Worm (Caenorhabditis elegans): ENCODE measurements around the gene acbp-6.

acbp-6 gene

DNA sequence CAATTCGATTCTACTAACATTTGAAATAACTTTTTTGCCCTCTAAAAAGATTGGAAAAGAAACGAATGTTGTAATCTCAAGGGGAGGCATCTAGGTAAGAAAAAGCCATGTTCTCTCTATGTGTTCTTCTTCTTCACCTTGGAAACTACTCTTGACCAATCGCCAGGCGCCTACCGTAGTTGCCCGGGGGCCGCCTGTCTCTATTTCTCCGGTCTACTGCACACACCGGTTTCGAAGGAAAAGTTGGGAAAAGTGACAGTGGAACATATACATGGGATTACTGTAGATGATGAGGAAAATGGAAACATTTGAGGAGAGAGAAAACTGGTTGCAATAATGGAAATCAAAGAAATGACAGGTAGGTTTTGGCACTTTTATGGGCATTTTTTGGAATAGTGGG lies 47.0 kb downstream of the acbp-6 start:
- TF ChIP-seq mes-4 (tag; optimal IDR thresholded peaks at IDR 0.05) (no peak), nfyb-1 (GFP tag; IDR thresholded peaks at IDR 0.05) (peak; percentile 73; the same call in 1 of the 2 replicates), F39B2.1 (GFP tag; IDR thresholded peaks at IDR 0.05) (no peak), ceh-91 (GFP tag; IDR thresholded peaks at IDR 0.05) (no peak), unc-62 (GFP tag; optimal IDR thresholded peaks at IDR 0.05) (no peak), aptf-2 (GFP tag; conservative IDR thresholded peaks at IDR 0.05) (no peak)

DNA sequence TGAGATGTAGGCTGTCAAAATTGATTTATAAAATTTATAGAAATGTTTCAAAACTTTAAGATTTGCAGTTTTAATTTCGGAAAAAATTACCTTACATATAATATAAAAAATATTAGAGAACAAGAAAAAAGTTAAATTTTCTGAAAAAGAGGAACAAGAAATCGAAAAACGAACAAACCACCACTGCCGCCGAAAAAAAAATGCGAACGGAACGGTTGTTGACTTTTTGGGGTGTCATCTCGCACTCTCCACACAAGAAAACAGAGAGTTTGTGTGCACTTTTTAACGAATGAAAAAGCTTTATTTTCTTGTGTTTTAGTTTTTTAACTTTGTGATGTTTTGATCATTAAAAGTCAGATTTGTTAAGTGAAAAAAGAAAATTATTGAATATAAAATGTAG lies 48.3 kb downstream of the acbp-6 start:
- TF ChIP-seq snpc-1.1 (tag; optimal IDR thresholded peaks at IDR 0.05; ENCODE audit: insufficient read depth) (no peak), K11D2.4 (GFP tag; IDR thresholded peaks at IDR 0.05) (no peak), aptf-3 (GFP tag; IDR thresholded peaks at IDR 0.05) (no peak), fkh-3 (tag; optimal IDR thresholded peaks at IDR 0.05) (no peak), hmg-1.2 (GFP tag; IDR thresholded peaks at IDR 0.05) (no peak), dpff-1 (tag; optimal IDR thresholded peaks at IDR 0.05) (no peak), nhr-120 (GFP tag; IDR thresholded peaks at IDR 0.05) (no peak), hlh-26 (GFP tag; conservative IDR thresholded peaks at IDR 0.05) (no peak), egrh-3 (GFP tag; IDR thresholded peaks at IDR 0.05) (no peak), ccch-3 (GFP tag; optimal IDR thresholded peaks at IDR 0.05) (no peak), mel-28 (tag; optimal IDR thresholded peaks at IDR 0.05; ENCODE audit: borderline replicate concordance) (no peak), hlh-12 (tag; optimal IDR thresholded peaks at IDR 0.05) (no peak), dox-1 (GFP tag; IDR thresholded peaks at IDR 0.05) (no peak), D2030.7 (GFP tag; IDR thresholded peaks at IDR 0.05) (no peak), Y53F4B.3 (GFP tag; IDR thresholded peaks at IDR 0.05) (no peak), nhr-90 (tag; optimal IDR thresholded peaks at IDR 0.05) (no peak), athp-1 (tag; optimal IDR thresholded peaks at IDR 0.05) (no peak), nhr-80 (tag; optimal IDR thresholded peaks at IDR 0.05) (no peak)

DNA sequence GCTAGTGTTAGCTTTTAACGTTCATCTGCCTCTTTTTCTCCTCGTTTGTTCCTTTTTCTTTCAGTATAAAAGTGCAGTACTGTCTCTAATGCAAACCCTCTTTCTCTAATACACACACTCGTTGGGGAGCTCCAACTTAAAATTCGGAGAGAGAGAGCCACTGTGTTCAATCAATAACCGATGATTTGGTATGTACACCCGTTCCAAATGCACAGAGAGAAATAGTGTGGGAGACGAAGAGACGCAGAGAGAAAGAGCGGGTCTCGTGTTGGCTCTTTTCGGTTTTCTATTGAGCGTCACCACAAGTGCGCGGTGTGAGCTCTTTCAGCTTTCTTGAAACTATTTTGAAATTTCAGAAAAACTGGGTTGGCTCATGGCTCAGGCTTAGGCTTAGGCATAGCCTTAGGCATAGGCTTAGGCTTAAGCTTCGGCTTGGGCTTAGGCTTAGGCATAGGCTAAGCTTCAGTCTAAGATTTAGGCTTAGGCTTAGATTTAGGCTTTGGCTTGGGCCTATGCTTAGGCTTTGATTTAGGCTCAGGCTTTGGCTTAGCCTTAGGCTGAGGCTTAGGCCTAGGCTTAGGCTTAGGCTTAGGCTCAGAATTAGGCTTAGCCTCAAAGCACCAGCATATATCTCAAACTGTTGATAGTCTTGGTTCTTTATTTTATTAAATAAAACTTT lies 49.8 kb downstream of the acbp-6 start:
- TF ChIP-seq hsf-1 (GFP tag; IDR thresholded peaks at IDR 0.05): 0 out of 2 replicates have a peak, but pooled peaks have one; percentile 37
- TF ChIP-seq hmg-1.2 (GFP tag; IDR thresholded peaks at IDR 0.05): peak; percentile 83
- no peak for TF ChIP-seq ZK185.1 (tag; optimal IDR thresholded peaks at IDR 0.05; ENCODE audit: poor library complexity, severe bottlenecking)

DNA sequence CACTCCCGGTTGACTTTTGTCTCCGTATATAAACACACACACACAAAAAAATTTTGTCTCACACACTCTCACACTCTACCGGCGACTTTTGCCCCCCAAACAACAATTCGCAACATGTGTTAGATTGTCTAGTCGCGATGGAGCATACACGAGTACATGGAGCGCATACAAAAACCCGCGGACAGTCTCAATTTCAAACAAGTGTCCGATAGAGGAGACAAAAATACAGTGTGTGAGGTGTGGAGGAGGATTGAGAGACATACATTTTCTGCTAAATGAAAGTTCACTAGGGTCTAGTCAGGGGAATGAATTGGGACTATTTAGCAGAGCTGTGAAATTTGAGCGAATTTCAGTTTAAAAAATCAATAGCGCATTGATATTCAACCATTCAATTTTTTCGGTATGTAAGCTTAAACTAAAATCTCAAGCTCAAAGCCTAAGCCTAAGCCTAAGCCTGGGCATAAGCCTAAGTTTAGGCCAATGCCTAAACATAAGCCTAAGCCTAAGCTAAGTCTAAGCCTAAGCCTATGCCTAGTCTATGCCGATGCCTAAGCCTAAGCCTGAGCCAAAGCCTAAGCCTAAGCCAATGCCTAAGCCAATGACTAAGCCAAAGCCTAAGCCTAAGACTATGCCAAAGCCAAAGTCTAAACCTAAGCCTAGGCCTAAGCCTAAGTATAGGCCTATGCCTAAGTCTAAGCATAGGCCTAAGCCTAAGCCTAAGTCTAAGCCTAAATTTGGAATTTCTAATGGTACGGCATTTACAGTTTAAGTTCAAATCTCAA lies 50.6 kb downstream of the acbp-6 start:
- TF ChIP-seq aptf-2 (GFP tag; conservative IDR thresholded peaks at IDR 0.05) (no peak), sdz-38 (tag; optimal IDR thresholded peaks at IDR 0.05) (no peak), let-526 (GFP tag; IDR thresholded peaks at IDR 0.05) (0 out of 2 replicates have a peak, but pooled peaks have one; percentile 10)
